Worm (Caenorhabditis elegans): ENCODE results near the gene F49C12.7.

DNA sequence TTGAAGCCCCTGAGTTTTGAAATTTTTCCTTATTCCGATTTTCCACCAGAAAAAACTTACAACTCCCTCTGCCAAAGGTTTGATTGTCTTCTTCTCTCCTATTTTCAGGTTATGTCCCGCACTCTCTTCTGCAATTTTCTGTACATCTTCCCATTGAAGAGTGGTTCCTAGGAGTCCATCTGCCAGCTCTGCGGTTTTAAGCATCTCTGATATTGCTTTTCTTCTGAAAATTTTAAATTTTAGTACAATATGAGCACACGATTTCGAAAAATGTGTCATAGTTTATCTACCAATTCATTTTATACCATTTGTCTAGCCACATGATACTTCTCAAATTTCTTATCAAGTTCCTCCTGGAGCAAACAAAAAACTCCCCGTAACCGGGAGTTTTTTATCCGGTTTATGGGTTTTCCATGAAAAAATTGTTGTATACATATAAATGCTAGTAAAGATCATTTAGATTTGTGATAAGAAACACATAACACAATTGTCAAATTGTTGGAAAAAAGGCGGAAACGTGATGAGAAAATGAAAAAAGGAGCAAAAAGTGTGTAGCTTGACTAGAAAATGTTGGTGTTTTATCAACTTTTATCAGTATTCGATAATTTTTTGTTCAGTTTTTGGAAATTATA lies 1.7 kb downstream of the F49C12.7 start:
- TF ChIP-seq hsf-1 (GFP tag; IDR thresholded peaks at IDR 0.05) (no peak), unc-62 (GFP tag; optimal IDR thresholded peaks at IDR 0.05) (no peak), nhr-27 (tag; optimal IDR thresholded peaks at IDR 0.05) (no peak), attf-5 (GFP tag; optimal IDR thresholded peaks at IDR 0.05) (no peak), lin-26 (GFP tag; IDR thresholded peaks at IDR 0.05) (no peak), unc-130 (GFP tag; optimal IDR thresholded peaks at IDR 0.05) (no peak), ceh-27 (GFP tag; optimal IDR thresholded peaks at IDR 0.05) (no peak), hrde-1 (tag; optimal IDR thresholded peaks at IDR 0.05; ENCODE audit: borderline replicate concordance) (no peak)
